Fruit fly (Drosophila melanogaster): ENCODE measurements around the gene Tango6.

Tango6 gene

dm6 chr2L:18987078-18987895 is 18.5 kb downstream of the Tango6 start, which contains the start of the genes Swip-1 and EMC5 (continued):
- TF ChIP-seq Max (GFP tag; optimal IDR thresholded peaks at IDR 0.05) (peak; percentile 22), ham (GFP tag; IDR thresholded peaks at IDR 0.05) (no peak), cato (GFP tag; optimal IDR thresholded peaks at IDR 0.05; ENCODE audit: borderline replicate concordance) (peak; percentile 26), C15 (GFP tag; IDR thresholded peaks at IDR 0.05) (0 out of 3 replicates have a peak, but pooled peaks have one; percentile 25), Dek (tag; optimal IDR thresholded peaks at IDR 0.05) (peak; percentile 68), maf-S (GFP tag; optimal IDR thresholded peaks at IDR 0.05) (no peak), crp (GFP tag; optimal IDR thresholded peaks at IDR 0.05) (peak in 1 of 2 experiments; percentile 62), HLH4C (GFP tag; IDR thresholded peaks at IDR 0.05; ENCODE audit: partially characterized antibody) (peak; percentile 53; the same call in 1 of the 3 replicates), twi (tag; optimal IDR thresholded peaks at IDR 0.05) (peak; percentile 55), CG13775 (GFP tag; optimal IDR thresholded peaks at IDR 0.05) (peak; percentile 76), ap (GFP tag; IDR thresholded peaks at IDR 0.05) (peak; percentile 27; the same call in 1 of the 2 replicates), CG13424 (tag; optimal IDR thresholded peaks at IDR 0.05) (peak; percentile 80), vnd (GFP tag; IDR thresholded peaks at IDR 0.05; ENCODE audit: partially characterized antibody) (peak; percentile 53; the same call in 1 of the 3 replicates), zen2 (GFP tag; IDR thresholded peaks at IDR 0.05; ENCODE audit: partially characterized antibody) (0 out of 3 replicates have a peak, but pooled peaks have one; percentile 16), Bdp1 (GFP tag; optimal IDR thresholded peaks at IDR 0.05) (no peak), org-1 (GFP tag; optimal IDR thresholded peaks at IDR 0.05) (no peak), YL-1 (GFP tag; optimal IDR thresholded peaks at IDR 0.05) (no peak), CG10267 (tag; optimal IDR thresholded peaks at IDR 0.05) (peak; percentile 75), Sox102F (GFP tag; optimal IDR thresholded peaks at IDR 0.05) (peak; percentile 68), CG4730 (GFP tag; IDR thresholded peaks at IDR 0.05) (peak; percentile 39; the same call in 1 of the 2 replicates), oc (tag; optimal IDR thresholded peaks at IDR 0.05) (no peak), inv (GFP tag; IDR thresholded peaks at IDR 0.05; ENCODE audit: partially characterized antibody) (peak; percentile 35; the same call in 1 of the 2 replicates), CG8944 (GFP tag; optimal IDR thresholded peaks at IDR 0.05) (no peak), bbx (GFP tag; IDR thresholded peaks at IDR 0.05; ENCODE audit: partially characterized antibody) (peak; percentile 60), CG9609 (GFP tag; optimal IDR thresholded peaks at IDR 0.05) (no peak), CG4404 (GFP tag; IDR thresholded peaks at IDR 0.05) (peak; percentile 36; the same call in 1 of the 2 replicates), NFAT (GFP tag; IDR thresholded peaks at IDR 0.05) (peak; percentile 44), sc (optimal IDR thresholded peaks at IDR 0.05) (no peak), sc (GFP tag; optimal IDR thresholded peaks at IDR 0.05) (peak; percentile 7), CG33557 (GFP tag; optimal IDR thresholded peaks at IDR 0.05) (peak; percentile 58), fd96Cb (tag; optimal IDR thresholded peaks at IDR 0.05) (peak; percentile 55), CG9797 (GFP tag; optimal IDR thresholded peaks at IDR 0.05) (peak; percentile 77), nau (GFP tag; optimal IDR thresholded peaks at IDR 0.05) (no peak), ase (GFP tag; IDR thresholded peaks at IDR 0.05) (peak; percentile 18; the same call in 1 of the 3 replicates), Doc3 (GFP tag; IDR thresholded peaks at IDR 0.05; ENCODE audit: partially characterized antibody) (peak; percentile 45; the same call in 1 of the 3 replicates), H15 (GFP tag; IDR thresholded peaks at IDR 0.05) (no peak), B-H2 (GFP tag; optimal IDR thresholded peaks at IDR 0.05) (peak; percentile 66), Elba2 (GFP tag; optimal IDR thresholded peaks at IDR 0.05) (peak; percentile 88), CG6654 (GFP tag; optimal IDR thresholded peaks at IDR 0.05) (no peak), Xbp1 (GFP tag; optimal IDR thresholded peaks at IDR 0.05) (peak; percentile 73), CG31365 (tag; optimal IDR thresholded peaks at IDR 0.05) (no peak), Gsc (GFP tag; IDR thresholded peaks at IDR 0.05) (no peak), CG15269 (tag; optimal IDR thresholded peaks at IDR 0.05) (peak; percentile 66), pho (GFP tag; optimal IDR thresholded peaks at IDR 0.05) (no peak), CG3065 (GFP tag; optimal IDR thresholded peaks at IDR 0.05) (no peak), CG7928 (GFP tag; optimal IDR thresholded peaks at IDR 0.05) (peak; percentile 33), Spps (tag; optimal IDR thresholded peaks at IDR 0.05) (no peak)
